Fruit fly (Drosophila melanogaster): ENCODE results near the gene egh.

DNA sequence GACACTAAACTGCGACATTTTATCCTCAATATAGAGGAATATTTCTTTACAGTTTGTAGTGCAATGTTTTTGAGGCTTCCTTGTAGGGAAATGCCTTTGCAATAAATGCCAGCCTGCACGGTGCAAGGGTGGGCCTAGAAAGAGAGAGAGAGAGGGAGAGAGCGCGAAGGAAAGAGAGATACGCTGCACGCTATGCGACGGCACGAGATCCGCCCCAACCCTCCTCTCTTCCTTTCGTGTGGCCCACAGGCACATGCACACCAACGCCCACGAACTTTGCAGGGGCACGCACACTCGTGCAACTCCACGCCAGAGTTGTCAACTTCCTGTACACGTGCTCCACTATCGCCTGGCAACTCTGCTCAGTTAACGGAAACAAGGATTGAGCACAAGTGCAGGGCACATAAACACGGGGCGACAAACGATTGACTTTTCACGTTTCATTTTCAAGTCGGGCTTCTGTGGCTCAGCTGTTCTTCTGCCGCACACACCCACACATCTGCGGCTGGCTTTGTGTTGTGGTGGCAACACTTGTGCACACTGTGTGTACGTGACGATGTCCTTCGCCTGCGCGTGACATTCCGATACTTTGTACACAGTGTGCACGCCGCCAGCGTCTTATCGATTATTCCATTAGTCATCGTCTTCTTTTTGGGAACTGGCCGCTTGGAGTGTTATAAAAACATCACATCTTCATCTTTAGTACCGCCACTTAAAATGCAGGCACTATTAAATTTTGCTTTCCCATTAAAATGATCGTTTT, 47.8 kb downstream of the egh start:
- TF ChIP-seq Smox (GFP tag; optimal IDR thresholded peaks at IDR 0.05), result no peak
- no peak for TF ChIP-seq Sox102F (GFP tag; optimal IDR thresholded peaks at IDR 0.05)
- TF ChIP-seq lz (GFP tag; optimal IDR thresholded peaks at IDR 0.05), result no peak
- TF ChIP-seq eg (GFP tag; IDR thresholded peaks at IDR 0.05), result 0 out of 3 replicates have a peak, but pooled peaks have one; percentile 15
- TF ChIP-seq salr (GFP tag; optimal IDR thresholded peaks at IDR 0.05), result no peak
- TF ChIP-seq CG3032 (tag; optimal IDR thresholded peaks at IDR 0.05), result no peak
- TF ChIP-seq CG8319 (GFP tag; optimal IDR thresholded peaks at IDR 0.05), result no peak
- TF ChIP-seq CG11294 (GFP tag; IDR thresholded peaks at IDR 0.05), result no peak
- no peak for TF ChIP-seq Eip78C (GFP tag)
- no peak for TF ChIP-seq OdsH (GFP tag; optimal IDR thresholded peaks at IDR 0.05)
- TF ChIP-seq vri (GFP tag; optimal IDR thresholded peaks at IDR 0.05), result no peak
